Fruit fly (Drosophila melanogaster) Kc167 (cell line): ENCODE data around the gene bc10.

ENCODE experiments used
- h ChIP-seq: fragments of >200 bp; optimal IDR thresholded peaks from 3 replicates; lab custom pipeline; 2018; ENCODE audit warnings: missing external identifiers
- insv ChIP-seq: fragments of >200 bp; optimal IDR thresholded peaks from 3 replicates; lab custom pipeline; 2018; ENCODE audit warnings: missing external identifiers
- psq ChIP-seq: fragments of >200 bp; optimal IDR thresholded peaks from 2 replicates; lab custom pipeline; 2017; ENCODE audit warnings: missing external identifiers
- ttk ChIP-seq: sonication (Bioruptor generic); optimal IDR thresholded peaks from 2 replicates; lab custom pipeline; 2017; ENCODE audit warnings: missing external identifiers

- TF ChIP-seq insv (lab: Kevin White, UChicago) = no peak
- TF ChIP-seq h = no peak
- TF ChIP-seq ttk (lab: Kevin White, UChicago) = no peak
- no peak for TF ChIP-seq psq (lab: Kevin White, UChicago)
These were observed 27.4 kb downstream of the bc10 start, which contains the start of gene spo for dm6 chr3L:5592437-5592836.
